Fruit fly (Drosophila melanogaster) whole organism, prepupa: ENCODE measurements around the gene PH4alphaSG2.

Source experiments
- CG10631 ChIP-seq: fragments of 200-800 bp; sonication (Bioruptor generic); optimal IDR thresholded peaks from 2 replicates; lab custom pipeline; 2016; ENCODE audit warnings: missing biosample characterization, missing genetic modification characterization
- CG10669 ChIP-seq: fragments of 200-800 bp; sonication (Bioruptor generic); optimal IDR thresholded peaks from 3 replicates; lab custom pipeline; 2018; ENCODE audit warnings: missing biosample characterization, mild to moderate bottlenecking, missing genetic modification characterization, moderate library complexity
- CG11294 ChIP-seq: fragments of 200-800 bp; sonication (Bioruptor generic); IDR thresholded peaks from 2 replicates; pipeline ENCODE4 v1.3.6; 2022; ENCODE audit warnings: missing biosample characterization, missing genetic modification characterization
- CG11762 ChIP-seq: fragments of 200-800 bp; sonication (Bioruptor generic); optimal IDR thresholded peaks from 3 replicates; lab custom pipeline; 2016; ENCODE audit warnings: missing biosample characterization, missing genetic modification characterization; ENCODE audit not compliant: insufficient read depth
- CG11902 ChIP-seq: fragments of 200-800 bp; sonication (Bioruptor generic); optimal IDR thresholded peaks from 3 replicates; lab custom pipeline; 2016; ENCODE audit warnings: missing biosample characterization, missing genetic modification characterization
- CG15336 ChIP-seq: fragments of 200-800 bp; sonication (Bioruptor generic); IDR thresholded peaks from 2 replicates; pipeline ENCODE4 v1.3.6; 2022; ENCODE audit warnings: missing biosample characterization, missing genetic modification characterization
- CG1621 ChIP-seq: fragments of 200-800 bp; sonication (Bioruptor generic); optimal IDR thresholded peaks from 3 replicates; lab custom pipeline; 2018; ENCODE audit warnings: missing biosample characterization, mild to moderate bottlenecking, missing genetic modification characterization
- CG16779 ChIP-seq: fragments of 200-800 bp; sonication (Bioruptor generic); optimal IDR thresholded peaks from 3 replicates; lab custom pipeline; 2017; ENCODE audit warnings: missing biosample characterization, mild to moderate bottlenecking, missing genetic modification characterization
- CG3032 ChIP-seq: fragments of 200-800 bp; optimal IDR thresholded peaks from 2 replicates; lab custom pipeline; 2019; ENCODE audit warnings: missing biosample characterization, mild to moderate bottlenecking, missing genetic modification characterization, moderate library complexity
- CG32006 ChIP-seq: fragments of 200-800 bp; sonication (Bioruptor generic); optimal IDR thresholded peaks from 3 replicates; lab custom pipeline; 2017; ENCODE audit warnings: missing biosample characterization, mild to moderate bottlenecking, missing genetic modification characterization
- CG34406 ChIP-seq: fragments of 200-800 bp; sonication (Bioruptor generic); optimal IDR thresholded peaks from 3 replicates; lab custom pipeline; 2016; ENCODE audit warnings: missing biosample characterization, missing genetic modification characterization
- CG3919 ChIP-seq: fragments of 200-800 bp; sonication (Bioruptor generic); optimal IDR thresholded peaks from 3 replicates; lab custom pipeline; 2016; ENCODE audit warnings: missing biosample characterization, missing genetic modification characterization
- CG4318 ChIP-seq: fragments of 200-800 bp; sonication (Bioruptor generic); optimal IDR thresholded peaks from 3 replicates; lab custom pipeline; 2017; ENCODE audit warnings: missing biosample characterization, mild to moderate bottlenecking, missing genetic modification characterization
- CG6163 ChIP-seq: fragments of 200-800 bp; sonication (Bioruptor generic); IDR thresholded peaks from 3 replicates; pipeline ENCODE4 v1.3.6; 2022; ENCODE audit warnings: missing biosample characterization, missing genetic modification characterization
- CG6276 ChIP-seq: fragments of 200-800 bp; sonication (Bioruptor generic); optimal IDR thresholded peaks from 2 replicates; lab custom pipeline; 2017; ENCODE audit warnings: missing biosample characterization, mild to moderate bottlenecking, missing genetic modification characterization
- CG6792 ChIP-seq: fragments of 200-800 bp; sonication (Bioruptor generic); optimal IDR thresholded peaks from 3 replicates; lab custom pipeline; 2016; ENCODE audit warnings: missing biosample characterization, missing genetic modification characterization
- CG6808 ChIP-seq: fragments of 200-800 bp; sonication (Bioruptor generic); optimal IDR thresholded peaks from 3 replicates; lab custom pipeline; 2017; ENCODE audit warnings: missing biosample characterization, missing genetic modification characterization, mild to moderate bottlenecking, moderate library complexity, missing genetic modification reagents
- CG6854 ChIP-seq: fragments of 200-800 bp; sonication (Bioruptor generic); optimal IDR thresholded peaks from 2 replicates; lab custom pipeline; 2017; ENCODE audit warnings: missing biosample characterization, mild to moderate bottlenecking, missing genetic modification characterization
- CG7368 ChIP-seq: fragments of 200-800 bp; sonication (Bioruptor generic); optimal IDR thresholded peaks from 3 replicates; lab custom pipeline; 2016; ENCODE audit warnings: missing biosample characterization, missing genetic modification characterization
- CG8119 ChIP-seq: fragments of 200-800 bp; sonication (Bioruptor generic); IDR thresholded peaks from 3 replicates; pipeline ENCODE4 v1.3.6; 2022; ENCODE audit warnings: missing biosample characterization, missing genetic modification characterization
- CG8319 ChIP-seq: fragments of 200-800 bp; sonication (Bioruptor generic); optimal IDR thresholded peaks from 3 replicates; lab custom pipeline; 2016; ENCODE audit warnings: missing biosample characterization, missing genetic modification characterization
- CG8632 ChIP-seq: fragments of 200-800 bp; sonication (Bioruptor generic); optimal IDR thresholded peaks from 3 replicates; lab custom pipeline; 2016; ENCODE audit warnings: missing biosample characterization, missing genetic modification characterization
- CG9139 ChIP-seq: fragments of 200-800 bp; sonication (Bioruptor generic); optimal IDR thresholded peaks from 3 replicates; lab custom pipeline; 2017; ENCODE audit warnings: missing biosample characterization, mild to moderate bottlenecking, missing genetic modification characterization
- Eip75B ChIP-seq: fragments of 200-800 bp; sonication (Bioruptor generic); optimal IDR thresholded peaks from 3 replicates; lab custom pipeline; 2016; ENCODE audit warnings: missing biosample characterization, missing genetic modification characterization
- Eip78C ChIP-seq: fragments of 200-800 bp; sonication (Bioruptor generic); peaks from one replicate; lab custom pipeline; 2016; ENCODE audit warnings: missing biosample characterization, missing genetic modification characterization
- Eip93F ChIP-seq: fragments of 200-800 bp; sonication (Bioruptor generic); optimal IDR thresholded peaks from 2 replicates; lab custom pipeline; 2016; ENCODE audit warnings: missing biosample characterization, mild to moderate bottlenecking, missing genetic modification characterization
- Ets21C ChIP-seq: fragments of 200-800 bp; sonication (Bioruptor generic); optimal IDR thresholded peaks from 3 replicates; lab custom pipeline; 2016; ENCODE audit warnings: missing biosample characterization, missing genetic modification characterization
- Ets96B ChIP-seq: fragments of 200-800 bp; optimal IDR thresholded peaks from 2 replicates; lab custom pipeline; 2019; ENCODE audit warnings: missing biosample characterization, mild to moderate bottlenecking, missing genetic modification characterization, moderate library complexity
- Gug ChIP-seq: fragments of 200-800 bp; sonication (Bioruptor generic); IDR thresholded peaks from 2 replicates; pipeline ENCODE4 v1.3.6; 2022; ENCODE audit warnings: missing biosample characterization, missing genetic modification characterization
- Hr38 ChIP-seq: sonication (Bioruptor generic); optimal IDR thresholded peaks from 2 replicates; lab custom pipeline; 2016; ENCODE audit warnings: missing biosample characterization, missing genetic modification characterization
- Hr39 ChIP-seq: fragments of 200-800 bp; sonication (Bioruptor generic); optimal IDR thresholded peaks from 2 replicates; lab custom pipeline; 2016; ENCODE audit warnings: missing biosample characterization, missing genetic modification characterization
- Hr4 ChIP-seq: fragments of 200-800 bp; sonication (Bioruptor generic); optimal IDR thresholded peaks from 3 replicates; lab custom pipeline; 2016; ENCODE audit warnings: missing biosample characterization, missing genetic modification characterization
- OdsH ChIP-seq: fragments of 200-800 bp; sonication (Bioruptor generic); optimal IDR thresholded peaks from 3 replicates; lab custom pipeline; 2016; ENCODE audit warnings: missing biosample characterization, missing genetic modification characterization
- Smox ChIP-seq: fragments of 200-800 bp; sonication (Bioruptor generic); optimal IDR thresholded peaks from 3 replicates; lab custom pipeline; 2016; ENCODE audit warnings: missing biosample characterization, missing genetic modification characterization
- Sox102F ChIP-seq: fragments of 200-800 bp; sonication (Bioruptor generic); optimal IDR thresholded peaks from 2 replicates; lab custom pipeline; 2016; ENCODE audit warnings: missing biosample characterization, mild to moderate bottlenecking, missing genetic modification characterization
- Sox15 ChIP-seq: fragments of 200-800 bp; sonication (Bioruptor generic); optimal IDR thresholded peaks from 3 replicates; lab custom pipeline; 2016; ENCODE audit warnings: missing biosample characterization, missing genetic modification characterization
- achi ChIP-seq: fragments of 200-800 bp; sonication (Bioruptor generic); optimal IDR thresholded peaks from 3 replicates; lab custom pipeline; 2016; ENCODE audit warnings: missing biosample characterization, missing genetic modification characterization
- cyc ChIP-seq: fragments of 200-800 bp; sonication (Bioruptor generic); optimal IDR thresholded peaks from 3 replicates; lab custom pipeline; 2016; ENCODE audit warnings: missing biosample characterization, missing genetic modification characterization
- dac ChIP-seq: fragments of 200-800 bp; sonication (Bioruptor generic); optimal IDR thresholded peaks from 2 replicates; lab custom pipeline; 2017; ENCODE audit warnings: missing biosample characterization, mild to moderate bottlenecking, missing genetic modification characterization
- eg ChIP-seq: fragments of 200-800 bp; sonication (Bioruptor generic); IDR thresholded peaks from 3 replicates; pipeline ENCODE4 v1.3.6; 2022; ENCODE audit warnings: missing biosample characterization, missing genetic modification characterization
- esn ChIP-seq: fragments of 200-800 bp; sonication (Bioruptor generic); optimal IDR thresholded peaks from 2 replicates; lab custom pipeline; 2016; ENCODE audit warnings: missing biosample characterization, mild to moderate bottlenecking, missing genetic modification characterization, moderate library complexity
- fd59A ChIP-seq: fragments of 200-800 bp; sonication (Bioruptor generic); optimal IDR thresholded peaks from 2 replicates; lab custom pipeline; 2017; ENCODE audit warnings: missing biosample characterization, mild to moderate bottlenecking, missing genetic modification characterization, missing genetic modification reagents
- fd85E ChIP-seq: fragments of 200-800 bp; sonication (Bioruptor generic); optimal IDR thresholded peaks from 3 replicates; lab custom pipeline; 2016; ENCODE audit warnings: missing biosample characterization, missing genetic modification characterization
- fkh ChIP-seq: fragments of 200-800 bp; sonication (Bioruptor generic); optimal IDR thresholded peaks from 3 replicates; lab custom pipeline; 2017; ENCODE audit warnings: missing biosample characterization, mild to moderate bottlenecking, missing genetic modification characterization, moderate library complexity
- lz ChIP-seq: fragments of 200-800 bp; sonication (Bioruptor generic); optimal IDR thresholded peaks from 3 replicates; lab custom pipeline; 2016; ENCODE audit warnings: missing biosample characterization, missing genetic modification characterization
- pdm3 ChIP-seq: fragments of 200-800 bp; sonication (Bioruptor generic); optimal IDR thresholded peaks from 3 replicates; lab custom pipeline; 2016; ENCODE audit warnings: missing biosample characterization, missing genetic modification characterization
- salr ChIP-seq, 2 experiments: fragments of 200-800 bp; sonication (Bioruptor generic); optimal IDR thresholded peaks; 3 replicates each; lab custom pipeline; 2016 to 2018; ENCODE audit warnings: missing biosample characterization in 2 of 2, missing genetic modification characterization in 2 of 2, mild to moderate bottlenecking in 1 of 2
- spab ChIP-seq: fragments of 200-800 bp; sonication (Bioruptor generic); optimal IDR thresholded peaks from 2 replicates; lab custom pipeline; 2017; ENCODE audit warnings: missing biosample characterization, mild to moderate bottlenecking, missing genetic modification characterization, missing genetic modification reagents
- ss ChIP-seq, 2 experiments: fragments of 200-800 bp; sonication (Bioruptor generic); optimal IDR thresholded peaks; 2 replicates in 1 of 2; 3 replicates in 1 of 2; lab custom pipeline; 2017 to 2018; ENCODE audit warnings: mild to moderate bottlenecking in 2 of 2, missing biosample characterization in 2 of 2, missing genetic modification characterization in 2 of 2, moderate library complexity in 1 of 2
- topi ChIP-seq: fragments of 200-800 bp; sonication (Bioruptor generic); optimal IDR thresholded peaks from 3 replicates; lab custom pipeline; 2016; ENCODE audit warnings: missing biosample characterization, missing genetic modification characterization
- vri ChIP-seq: fragments of 200-800 bp; sonication (Bioruptor generic); optimal IDR thresholded peaks from 3 replicates; lab custom pipeline; 2016; ENCODE audit warnings: missing biosample characterization, mild to moderate bottlenecking, missing genetic modification characterization

PH4alphaSG2 gene

dm6 chr3R:30531989-30532653, 42.2 kb downstream of the PH4alphaSG2 start, which contains the start of gene tmod:
tmod (plus strand) TSS chr3R:30532607.
- TF ChIP-seq salr (GFP tag; optimal IDR thresholded peaks at IDR 0.05; lab: Kevin White, UChicago): peak in 1 of 2 experiments; percentile 34
- no peak for TF ChIP-seq fd59A (GFP tag; lab: Kevin White, UChicago)
- TF ChIP-seq topi (GFP tag; lab: Kevin White, UChicago): peak; percentile 39
- TF ChIP-seq spab: no peak
- TF ChIP-seq CG10631 (GFP tag; lab: Kevin White, UChicago): peak; percentile 58
- TF ChIP-seq fkh (GFP tag; lab: Kevin White, UChicago): peak; percentile 19
- TF ChIP-seq CG6792 (GFP tag; lab: Kevin White, UChicago): peak; percentile 31
- peak; percentile 35 for TF ChIP-seq Smox
- peak; percentile 13 for TF ChIP-seq CG3032 (tag; lab: Kevin White, UChicago)
- TF ChIP-seq vri (GFP tag; lab: Kevin White, UChicago): no peak
- no peak for TF ChIP-seq CG6808 (GFP tag; lab: Kevin White, UChicago)
- TF ChIP-seq CG7368 (GFP tag; lab: Kevin White, UChicago): peak; percentile 19
- TF ChIP-seq CG8119 (GFP tag; lab: Robert Waterston, UW): peak; percentile 69; the same call in 2 of the 3 replicates
- TF ChIP-seq cyc: peak; percentile 49
- TF ChIP-seq CG11294: no peak
- peak; percentile 17 for TF ChIP-seq CG4318 (GFP tag; lab: Kevin White, UChicago)
- TF ChIP-seq Eip93F: no peak
- TF ChIP-seq CG1621 (tag; lab: Kevin White, UChicago): peak; percentile 75
- TF ChIP-seq Eip78C (GFP tag; lab: Kevin White, UChicago): peak; percentile 83
- no peak for TF ChIP-seq CG9139
- TF ChIP-seq dac: peak; percentile 45
- TF ChIP-seq CG8632: no peak
- TF ChIP-seq esn: peak; percentile 36
- TF ChIP-seq Hr39: peak; percentile 26
- peak; percentile 51 for TF ChIP-seq Gug (GFP tag; lab: Robert Waterston, UW)
- peak; percentile 59 for TF ChIP-seq CG3919 (GFP tag; lab: Kevin White, UChicago)
- peak; percentile 17 for TF ChIP-seq Ets96B (tag; lab: Kevin White, UChicago)
- TF ChIP-seq fd85E (GFP tag; lab: Kevin White, UChicago): no peak
- peak; percentile 15 for TF ChIP-seq Ets21C (GFP tag; lab: Kevin White, UChicago)
- TF ChIP-seq achi: peak; percentile 49
- peak; percentile 59 for TF ChIP-seq pdm3
- TF ChIP-seq Eip75B (GFP tag; lab: Kevin White, UChicago): peak; percentile 38
- TF ChIP-seq CG32006 (GFP tag; lab: Kevin White, UChicago): peak; percentile 67
- TF ChIP-seq Sox15 (GFP tag; lab: Kevin White, UChicago): no peak
- TF ChIP-seq CG6163: peak; percentile 63; the same call in 2 of the 3 replicates
- TF ChIP-seq OdsH: peak; percentile 54
- peak; percentile 31 for TF ChIP-seq CG10669
- TF ChIP-seq CG11762 (GFP tag; lab: Kevin White, UChicago): peak; percentile 19
- no peak for TF ChIP-seq ss (GFP tag; optimal IDR thresholded peaks at IDR 0.05; lab: Kevin White, UChicago)
- peak; percentile 3 for TF ChIP-seq CG34406 (GFP tag; lab: Kevin White, UChicago)
- TF ChIP-seq lz (GFP tag; lab: Kevin White, UChicago): peak; percentile 42
- peak; percentile 24 for TF ChIP-seq Sox102F (GFP tag; lab: Kevin White, UChicago)
- TF ChIP-seq eg (GFP tag; lab: Robert Waterston, UW): peak; percentile 72; the same call in 2 of the 3 replicates
- TF ChIP-seq CG15336 (GFP tag; lab: Robert Waterston, UW): peak; percentile 85
- TF ChIP-seq CG6854 (GFP tag; lab: Kevin White, UChicago): peak; percentile 19
- TF ChIP-seq CG16779: peak; percentile 6
- peak; percentile 76 for TF ChIP-seq Hr4 (GFP tag; lab: Kevin White, UChicago)
- no peak for TF ChIP-seq Hr38
- TF ChIP-seq CG8319 (GFP tag; lab: Kevin White, UChicago): no peak
- TF ChIP-seq CG6276 (GFP tag; lab: Kevin White, UChicago): peak; percentile 78
- no peak for TF ChIP-seq CG11902 (GFP tag; lab: Kevin White, UChicago)
